Fruit fly (Drosophila melanogaster): Measurements from ENCODE around the gene PGS1.

PGS1 gene

DNA sequence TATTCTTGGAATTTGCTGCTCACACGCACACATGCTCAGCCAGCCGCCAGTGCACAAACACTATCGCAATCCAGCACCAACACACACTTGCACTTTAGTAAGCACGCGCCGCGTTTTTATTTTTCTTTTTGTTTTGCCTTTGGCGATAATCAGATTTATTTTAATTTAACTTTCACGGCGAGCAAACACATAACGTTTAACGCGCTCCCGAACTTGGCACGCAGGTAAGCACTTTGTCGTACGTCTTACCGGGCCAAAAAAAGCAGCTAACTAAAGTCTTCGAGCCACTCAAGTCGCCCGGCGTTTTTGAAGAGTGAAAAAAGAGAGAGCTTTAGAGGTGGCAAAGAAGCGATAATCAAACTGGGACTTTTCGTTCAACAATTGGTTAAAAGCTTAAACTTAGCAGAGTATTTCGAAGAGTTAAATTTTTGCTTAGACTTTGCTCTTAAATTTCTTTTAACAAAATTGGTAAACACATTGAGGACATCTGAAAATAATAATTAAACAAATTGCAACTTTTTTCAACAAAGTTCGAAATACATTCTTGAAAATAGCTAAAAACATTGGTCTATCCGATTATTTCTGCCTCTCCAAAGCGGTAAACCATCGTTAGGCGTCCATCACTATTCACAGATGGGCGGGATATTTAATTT, 2.4 kb downstream of the PGS1 start, which contains the start of gene Mekk1 (continued):
- TF ChIP-seq CG1647 (GFP tag; optimal IDR thresholded peaks at IDR 0.05) (no peak), Myb (GFP tag; optimal IDR thresholded peaks at IDR 0.05) (peak; percentile 45), trem (tag; optimal IDR thresholded peaks at IDR 0.05) (no peak), CG10321 (GFP tag; IDR thresholded peaks at IDR 0.05) (no peak), CG2129 (GFP tag; IDR thresholded peaks at IDR 0.05; ENCODE audit: partially characterized antibody) (peak; percentile 39; the same call in 1 of the 2 replicates), az2 (GFP tag; optimal IDR thresholded peaks at IDR 0.05) (peak; percentile 43), Side (GFP tag; optimal IDR thresholded peaks at IDR 0.05) (peak; percentile 19), abd-A (tag; optimal IDR thresholded peaks at IDR 0.05) (no peak), CG17829 (tag; optimal IDR thresholded peaks at IDR 0.05) (peak; percentile 3), mld (GFP tag; IDR thresholded peaks at IDR 0.05; ENCODE audit: partially characterized antibody) (no peak), fd102C (GFP tag; optimal IDR thresholded peaks at IDR 0.05) (no peak), chif (GFP tag; optimal IDR thresholded peaks at IDR 0.05) (peak in 1 of 2 experiments; percentile 13), CTCF (GFP tag; optimal IDR thresholded peaks at IDR 0.05) (peak; percentile 34), dysf (GFP tag; IDR thresholded peaks at IDR 0.05) (peak; percentile 38; the same call in 1 of the 3 replicates), zf30C (GFP tag; optimal IDR thresholded peaks at IDR 0.05) (no peak), inv (GFP tag; IDR thresholded peaks at IDR 0.05; ENCODE audit: partially characterized antibody) (peak; percentile 56), lmd (GFP tag; IDR thresholded peaks at IDR 0.05) (no peak; the same call in 1 of the 2 replicates), gsb-n (tag; optimal IDR thresholded peaks at IDR 0.05) (peak; percentile 29), otp (GFP tag; IDR thresholded peaks at IDR 0.05) (0 out of 3 replicates have a peak, but pooled peaks have one; percentile 25), Deaf1 (tag; optimal IDR thresholded peaks at IDR 0.05) (no peak), CG30431 (GFP tag; optimal IDR thresholded peaks at IDR 0.05) (no peak), CG32532 (GFP tag; IDR thresholded peaks at IDR 0.05) (no peak), knrl (GFP tag; IDR thresholded peaks at IDR 0.05; ENCODE audit: partially characterized antibody) (peak; percentile 74), CG10147 (GFP tag; optimal IDR thresholded peaks at IDR 0.05) (peak; percentile 67), z (GFP tag; IDR thresholded peaks at IDR 0.05) (no peak), kay (GFP tag; optimal IDR thresholded peaks at IDR 0.05) (peak; percentile 22), tin (GFP tag; optimal IDR thresholded peaks at IDR 0.05) (peak; percentile 51), Hey (tag; optimal IDR thresholded peaks at IDR 0.05) (no peak), eyg (GFP tag; optimal IDR thresholded peaks at IDR 0.05) (no peak), BEAF-32 (GFP tag; optimal IDR thresholded peaks at IDR 0.05) (peak; percentile 82), CG15073 (GFP tag; optimal IDR thresholded peaks at IDR 0.05) (no peak), CG2116 (GFP tag; optimal IDR thresholded peaks at IDR 0.05) (peak; percentile 75), B-H2 (GFP tag; optimal IDR thresholded peaks at IDR 0.05) (peak; percentile 42), Hmr (GFP tag; optimal IDR thresholded peaks at IDR 0.05) (peak; percentile 53), lilli (GFP tag; optimal IDR thresholded peaks at IDR 0.05) (peak; percentile 74), CG18262 (tag; optimal IDR thresholded peaks at IDR 0.05) (peak; percentile 18), sna (GFP tag; IDR thresholded peaks at IDR 0.05; ENCODE audit: partially characterized antibody) (peak; percentile 48; the same call in 1 of the 2 replicates), CG17385 (GFP tag; optimal IDR thresholded peaks at IDR 0.05) (no peak), CG11085 (GFP tag; IDR thresholded peaks at IDR 0.05) (no peak), unpg (GFP tag; optimal IDR thresholded peaks at IDR 0.05) (peak; percentile 17), Sry-β (GFP tag; optimal IDR thresholded peaks at IDR 0.05) (peak; percentile 87), Xrp1 (GFP tag; IDR thresholded peaks at IDR 0.05) (peak; percentile 24; the same call in 1 of the 2 replicates), CG8924 (tag; optimal IDR thresholded peaks at IDR 0.05) (peak; percentile 2), lab (GFP tag; optimal IDR thresholded peaks at IDR 0.05) (peak; percentile 53), fd64A (GFP tag; optimal IDR thresholded peaks at IDR 0.05) (no peak), CG9609 (GFP tag; optimal IDR thresholded peaks at IDR 0.05) (peak; percentile 35), CG13624 (GFP tag; optimal IDR thresholded peaks at IDR 0.05) (peak; percentile 59), Fer1 (GFP tag; optimal IDR thresholded peaks at IDR 0.05) (peak; percentile 73), ftz-f1 (GFP tag; optimal IDR thresholded peaks at IDR 0.05) (no peak)
